Fruit fly (Drosophila melanogaster): ENCODE measurements around the gene CG13970.

CG13970 gene

DNA sequence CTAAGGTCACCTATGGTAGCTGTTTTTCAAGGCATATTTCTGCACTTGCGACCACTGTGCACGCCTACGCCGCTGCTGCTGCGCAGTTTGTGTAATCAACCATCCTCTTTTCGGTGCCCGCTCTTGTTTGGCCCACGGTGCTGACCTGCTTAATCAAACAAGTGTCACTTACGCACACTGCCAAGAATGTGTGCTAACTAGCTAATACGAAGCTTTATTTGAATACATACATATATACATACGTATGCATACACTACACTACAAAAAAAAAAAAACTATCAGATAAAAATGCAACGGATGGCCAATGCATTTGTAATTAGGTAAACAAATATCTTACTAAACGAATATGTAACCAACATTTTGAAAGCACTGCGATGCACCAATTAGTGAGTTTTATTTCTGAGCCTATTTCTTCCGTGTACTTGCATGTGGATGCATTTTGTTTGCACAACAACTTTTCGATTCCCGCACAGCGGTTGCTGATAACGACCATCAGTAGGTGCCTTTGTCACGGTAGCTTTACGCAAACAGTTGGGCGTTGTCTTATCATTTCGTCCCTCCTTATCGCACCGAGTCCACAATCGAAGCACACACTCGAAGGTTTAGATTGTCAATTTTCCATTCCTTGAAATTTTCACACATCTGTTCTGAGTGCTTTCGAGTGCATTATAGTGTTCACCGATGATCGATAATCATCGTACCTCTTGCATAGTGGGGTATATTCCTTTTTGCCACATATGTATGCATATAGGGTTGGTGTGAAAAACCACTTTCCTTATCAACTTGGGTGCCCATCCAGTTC, 17.5 kb downstream of the CG13970 start:
- TF ChIP-seq CTCF (optimal IDR thresholded peaks at IDR 0.05) (no peak), CG8478 (optimal IDR thresholded peaks at IDR 0.05) (no peak)

DNA sequence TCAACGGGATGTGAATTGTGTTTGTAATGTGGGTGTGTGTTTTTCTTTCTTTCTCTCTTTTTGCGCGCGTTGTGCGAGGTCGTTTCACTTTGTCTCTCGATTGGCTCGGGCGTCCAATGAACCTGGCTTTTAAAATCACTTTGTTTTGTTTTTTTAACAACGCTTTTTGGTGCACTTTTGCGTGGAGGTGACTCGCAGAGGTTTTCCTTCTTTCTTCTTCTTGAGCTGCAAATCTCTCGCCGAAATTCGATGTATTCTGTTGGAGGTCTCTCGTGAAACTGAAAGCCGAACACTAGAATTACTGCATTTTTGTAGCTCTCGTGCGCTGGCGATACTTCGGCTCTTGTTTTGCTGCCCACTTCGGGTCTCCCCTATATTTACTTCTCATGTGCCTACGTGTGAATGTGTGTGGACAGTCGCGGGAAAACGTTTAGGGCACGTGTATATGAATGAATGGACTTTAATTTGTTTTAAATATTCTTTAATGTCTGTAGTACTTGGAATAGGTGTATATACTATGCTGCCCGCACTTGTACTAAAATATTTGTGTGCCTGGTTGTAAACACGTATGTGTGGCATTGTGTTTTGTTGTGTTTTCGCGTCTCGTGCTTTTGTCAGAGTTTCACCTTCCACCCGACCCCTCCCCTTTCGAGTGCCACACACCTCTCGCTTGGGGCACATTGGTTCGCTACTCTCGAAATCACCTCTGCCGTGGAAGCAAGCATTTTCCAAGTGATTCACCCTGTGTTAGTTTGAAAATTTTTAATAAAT, 19.0 kb downstream of the CG13970 start, which contains the start of gene fok:
fok (minus strand) TSS at position 286 of the 771 bp plus-strand sequence.
- TF ChIP-seq CTCF (optimal IDR thresholded peaks at IDR 0.05) (no peak), CG8478 (optimal IDR thresholded peaks at IDR 0.05) (no peak)

DNA sequence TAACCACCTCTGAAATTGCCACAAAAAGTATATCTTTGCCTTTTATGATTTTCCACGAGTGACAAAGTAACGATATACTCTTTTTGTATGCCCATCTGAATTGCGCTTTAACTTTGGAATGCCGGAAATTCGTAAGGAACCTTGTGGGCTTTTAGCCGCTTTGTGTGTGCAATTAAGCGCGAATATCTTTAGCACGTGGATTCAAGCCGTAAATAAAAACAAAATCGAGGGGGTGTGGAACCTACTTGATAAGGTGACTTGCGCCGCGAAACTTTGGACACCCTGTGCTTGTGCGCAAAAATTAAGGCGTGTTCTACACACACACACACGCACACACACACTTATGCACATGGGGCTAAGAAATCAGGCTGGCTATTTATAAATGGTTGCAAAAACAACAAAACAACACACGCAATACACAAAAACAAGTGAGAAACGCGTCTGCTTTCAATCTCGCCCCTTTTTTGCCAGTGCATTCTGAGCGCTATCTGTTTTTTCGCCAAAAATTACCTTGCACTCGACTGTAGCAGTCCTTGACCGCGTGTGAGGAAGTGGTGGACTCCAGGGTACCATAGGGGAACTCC, 19.8 kb downstream of the CG13970 start:
- TF ChIP-seq CG8478 (optimal IDR thresholded peaks at IDR 0.05): no peak
- TF ChIP-seq CTCF (optimal IDR thresholded peaks at IDR 0.05): no peak

DNA sequence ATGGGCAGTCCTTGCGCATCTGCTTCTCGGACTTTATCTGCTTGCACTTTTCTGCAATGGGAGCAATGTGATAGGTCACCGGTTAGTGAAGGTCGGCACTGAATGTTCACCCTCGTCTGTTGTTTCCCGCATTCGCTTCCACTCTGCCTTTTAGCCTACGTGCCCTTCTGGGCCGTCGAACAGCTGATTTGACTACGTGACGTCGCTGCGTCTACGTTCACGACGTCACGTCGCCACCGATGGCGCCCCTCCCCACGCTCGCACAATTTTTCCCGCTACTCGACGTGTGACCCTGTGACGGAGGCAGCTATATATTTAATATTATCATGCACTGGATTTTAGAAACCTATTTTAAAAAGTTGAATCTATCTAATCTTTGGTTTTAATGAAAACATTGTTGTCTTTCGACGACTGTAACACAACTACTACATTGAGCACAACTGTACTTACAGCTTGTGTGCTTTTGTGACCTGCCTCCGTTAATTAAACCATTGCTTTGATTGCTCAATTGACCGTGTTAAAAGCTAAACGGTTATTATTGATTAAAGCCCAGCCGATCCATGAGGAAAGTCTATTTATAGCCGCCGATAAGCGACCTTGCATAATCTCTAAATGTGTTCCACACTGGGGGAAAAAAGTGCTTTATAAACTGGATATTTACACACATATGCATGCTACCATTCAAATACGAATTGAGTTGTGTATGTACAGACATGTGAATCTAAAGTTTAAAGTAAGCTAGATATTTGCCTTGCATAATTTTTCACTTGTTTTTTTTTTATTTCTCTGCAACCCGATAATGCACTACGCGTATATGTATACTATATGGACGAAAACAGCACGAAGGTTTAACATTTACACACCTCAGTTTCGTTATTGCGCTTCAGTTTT, 20.7 kb downstream of the CG13970 start:
- TF ChIP-seq CTCF (optimal IDR thresholded peaks at IDR 0.05) (no peak), CG8478 (optimal IDR thresholded peaks at IDR 0.05) (no peak)

DNA sequence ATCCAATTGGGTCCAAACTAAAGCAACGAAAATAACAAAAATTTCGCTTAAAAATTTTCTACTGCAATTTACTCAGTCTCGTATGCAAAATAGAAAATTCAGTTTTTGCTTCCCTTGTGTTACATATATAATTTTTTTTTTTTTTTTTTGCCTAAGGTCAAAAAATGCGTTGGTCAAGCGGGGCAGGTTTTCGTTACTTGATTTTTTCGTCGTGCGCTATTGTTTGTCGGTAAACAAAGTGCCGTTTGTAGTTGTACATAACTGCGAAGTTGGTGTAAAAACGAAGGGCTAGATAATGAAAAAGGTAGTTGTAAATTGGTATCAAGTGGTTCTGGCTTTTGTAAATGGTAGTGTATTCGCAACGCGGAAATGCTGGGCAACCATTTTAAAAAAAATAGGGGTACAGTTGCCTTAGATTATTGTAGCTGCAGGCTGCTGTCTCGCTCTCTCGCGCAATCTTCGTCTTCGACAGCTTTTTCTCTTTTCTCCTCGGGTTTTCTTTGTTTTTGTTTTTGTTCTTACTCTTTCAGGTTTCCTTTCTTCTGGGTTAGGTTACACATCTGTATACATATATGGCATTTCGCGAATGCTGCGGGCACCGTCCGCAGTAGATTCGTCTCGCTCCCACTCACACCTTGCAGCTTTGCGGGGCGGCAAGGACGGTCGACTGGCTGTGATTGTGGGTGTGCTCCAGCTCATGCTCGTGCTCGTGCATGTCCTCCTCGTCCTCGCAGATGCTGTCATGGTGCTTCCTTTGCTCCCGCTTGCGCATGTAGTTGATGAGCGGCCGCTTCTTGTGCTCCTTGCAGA, 21.6 kb downstream of the CG13970 start:
- no peak for TF ChIP-seq CTCF (optimal IDR thresholded peaks at IDR 0.05)
- TF ChIP-seq CG8478 (optimal IDR thresholded peaks at IDR 0.05): no peak

DNA sequence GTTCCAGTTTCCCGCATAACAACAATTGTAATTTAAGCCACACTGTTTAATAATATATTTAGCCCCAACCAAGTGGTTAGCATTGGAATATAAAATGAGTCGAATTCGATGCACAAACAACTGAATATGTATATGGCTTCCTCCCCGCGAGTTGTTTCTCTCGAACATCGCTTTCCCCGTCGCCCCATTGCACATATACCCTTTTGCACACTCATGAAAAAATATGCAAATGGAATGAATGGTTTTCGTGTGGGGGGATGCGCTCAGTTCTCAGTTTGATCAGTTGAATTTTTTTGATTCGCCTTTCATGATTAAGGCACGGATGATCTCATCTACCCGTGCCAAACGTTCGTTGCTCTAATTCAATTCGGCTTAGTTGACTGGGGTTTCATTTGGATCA, 23.2 kb downstream of the CG13970 start:
- no peak for TF ChIP-seq CTCF (optimal IDR thresholded peaks at IDR 0.05)
- no peak for TF ChIP-seq CG8478 (optimal IDR thresholded peaks at IDR 0.05)

DNA sequence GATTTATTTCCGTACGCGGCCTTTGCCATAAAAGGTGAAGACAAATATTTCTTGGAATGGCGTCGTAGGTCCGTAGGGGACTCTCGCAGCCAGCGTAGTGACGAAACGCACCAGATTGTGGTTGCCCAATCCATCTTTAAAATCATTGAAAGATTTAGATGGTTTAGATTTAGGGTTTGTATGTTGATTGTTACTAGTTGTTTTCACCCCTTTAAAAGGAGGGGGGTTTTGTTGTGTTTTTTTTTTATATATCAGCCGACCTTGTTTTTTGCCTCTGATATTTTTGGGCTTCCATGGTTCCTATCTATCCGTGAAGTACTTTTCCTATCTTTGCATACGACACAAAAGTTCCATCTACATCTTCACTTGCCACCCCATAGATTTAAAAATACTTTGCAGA, 25.1 kb downstream of the CG13970 start:
- TF ChIP-seq CG8478 (optimal IDR thresholded peaks at IDR 0.05): no peak
- TF ChIP-seq CTCF (optimal IDR thresholded peaks at IDR 0.05): no peak

DNA sequence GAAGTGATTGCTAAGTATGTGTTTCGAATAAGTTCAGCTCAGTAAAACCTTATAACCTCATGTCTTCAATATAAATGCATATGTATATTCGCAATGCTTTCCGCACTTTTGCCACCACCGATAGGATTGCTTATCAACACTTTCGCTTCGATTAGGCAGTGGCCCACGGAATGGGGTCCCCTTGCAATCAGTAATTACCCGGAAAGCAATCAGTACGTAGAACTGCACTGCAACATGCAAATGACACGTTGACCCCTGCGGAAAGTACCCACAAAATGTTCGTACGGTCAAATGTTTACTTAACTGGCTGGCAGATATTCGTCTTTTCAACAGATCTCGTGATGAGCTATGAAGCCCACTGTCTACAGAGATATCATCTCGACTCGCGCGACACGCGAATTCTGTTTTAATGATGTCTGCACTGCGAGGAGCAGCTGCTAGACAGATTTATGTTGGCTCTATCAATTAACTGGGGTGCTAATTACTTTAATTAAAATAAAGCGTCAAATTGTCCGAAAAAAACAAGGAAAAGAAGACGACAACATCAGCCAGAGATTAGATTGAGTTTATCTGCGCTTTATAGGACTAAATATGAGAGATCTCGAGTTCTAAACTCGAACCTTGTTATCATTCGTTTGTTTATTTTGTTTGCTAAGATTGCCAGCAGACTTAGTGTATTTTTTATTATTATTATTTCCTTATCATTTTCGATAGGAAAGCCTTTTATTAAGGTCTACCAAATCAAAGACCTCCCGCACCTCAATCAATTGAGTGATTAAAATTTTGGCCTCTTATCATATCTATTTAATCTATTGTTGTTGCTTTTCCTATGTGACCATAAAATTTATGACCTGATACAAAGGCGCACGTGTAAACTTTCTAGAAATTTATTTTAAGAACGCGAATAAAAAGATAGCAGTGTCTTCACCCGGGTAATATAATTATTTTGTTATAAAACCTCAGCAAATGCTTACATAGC, 26.2 kb downstream of the CG13970 start:
- TF ChIP-seq CG8478 (optimal IDR thresholded peaks at IDR 0.05): no peak

DNA sequence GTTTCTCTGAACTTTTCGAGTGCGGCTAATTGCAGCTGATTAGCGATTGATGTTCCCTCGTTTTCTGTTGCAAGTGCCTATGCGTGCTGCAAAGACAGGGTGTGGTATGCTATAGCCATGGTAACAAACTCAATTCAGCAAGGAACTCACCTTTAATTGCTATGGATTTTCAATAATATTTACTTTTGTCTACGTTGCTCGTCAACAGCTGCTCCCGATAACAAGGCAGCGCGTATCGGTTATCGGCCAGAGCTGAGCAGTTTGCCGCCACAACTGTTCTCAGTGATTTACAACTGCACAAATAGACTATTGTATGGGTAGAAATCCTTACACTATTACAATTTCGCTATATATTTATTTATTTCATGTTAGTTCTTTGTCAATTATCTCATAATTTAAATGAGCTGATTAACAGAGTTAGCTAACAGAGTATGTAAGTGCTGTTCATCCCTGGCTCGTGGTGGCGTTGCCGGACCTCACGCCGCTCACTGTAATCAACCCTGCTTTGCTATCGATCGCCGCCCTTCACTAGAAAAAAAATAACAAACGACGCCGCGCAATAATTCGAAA, 28.6 kb downstream of the CG13970 start, which contains the start of the genes pr and neb:
pr (minus strand) TSS at position 225 of the 570 bp plus-strand sequence.
neb (plus strand) TSS at position 524 of the 570 bp plus-strand sequence.
- TF ChIP-seq CG8478 (optimal IDR thresholded peaks at IDR 0.05): no peak

DNA sequence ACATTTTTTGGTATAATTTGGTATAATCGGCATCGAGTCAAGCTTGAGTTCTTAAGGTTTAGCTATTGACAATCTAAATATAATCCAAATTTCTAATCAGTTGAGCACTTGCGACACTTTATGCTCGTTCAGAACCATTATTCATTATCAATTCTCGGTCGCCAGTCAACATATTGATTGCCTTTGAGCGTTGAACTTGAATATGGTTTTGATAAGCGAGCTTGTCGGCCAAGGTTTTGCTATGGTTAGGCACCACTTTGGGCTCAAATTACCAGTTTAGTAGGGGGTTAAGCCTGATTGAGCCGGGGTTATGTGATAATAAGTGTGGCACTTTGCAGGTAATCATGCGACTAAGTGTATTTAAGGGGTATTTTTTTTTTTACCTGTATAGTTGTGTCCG, 29.6 kb downstream of the CG13970 start:
- TF ChIP-seq CTCF (optimal IDR thresholded peaks at IDR 0.05) (no peak), CG8478 (optimal IDR thresholded peaks at IDR 0.05) (no peak)

DNA sequence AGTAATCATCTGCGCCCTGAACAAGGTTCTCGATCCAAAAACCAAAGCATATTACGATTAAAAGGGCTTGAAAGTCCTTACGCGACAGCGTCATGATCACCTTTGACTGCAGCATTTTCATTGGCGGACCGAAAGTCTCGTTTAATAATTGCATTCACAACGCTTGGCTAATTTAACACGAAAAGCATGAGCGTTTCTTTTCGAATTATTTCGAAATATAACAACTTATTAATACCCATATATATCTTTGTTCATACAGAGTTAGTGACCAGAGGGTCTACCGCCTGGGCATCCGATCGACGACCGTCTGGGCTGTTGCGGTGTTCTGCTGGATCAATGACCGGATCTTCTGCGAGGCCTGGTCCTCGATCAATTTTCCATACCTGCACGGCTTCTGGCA, 31.9 kb downstream of the CG13970 start, which contains the start of gene CG10730:
CG10730 (minus strand) TSS at position 101 of the 400 bp plus-strand sequence.
- no peak for TF ChIP-seq CTCF (optimal IDR thresholded peaks at IDR 0.05)
- no peak for TF ChIP-seq CG8478 (optimal IDR thresholded peaks at IDR 0.05)
